Worm (Caenorhabditis elegans) whole organism, L1 larva: ENCODE data around the gene degt-1.

Experiments
- C04F5.9 ChIP-seq: sonication (generic microtip); optimal IDR thresholded peaks from 2 replicates; lab custom pipeline; 2016; ENCODE audit warnings: missing genetic modification characterization, missing compliant biosample characterization
- C16A3.4 ChIP-seq: fragments of 150-350 bp; optimal IDR thresholded peaks from 2 replicates; lab custom pipeline; 2014; ENCODE audit warnings: missing biosample characterization, missing genetic modification characterization
- C34B4.2 ChIP-seq: sonication (generic microtip); optimal IDR thresholded peaks from 2 replicates; lab custom pipeline; 2017; ENCODE audit warnings: mild to moderate bottlenecking, missing genetic modification characterization, missing compliant biosample characterization
- F16B12.6 ChIP-seq: fragments of 150-350 bp; optimal IDR thresholded peaks from 2 replicates; lab custom pipeline; 2014; ENCODE audit warnings: missing biosample characterization, missing genetic modification characterization
- alr-1 ChIP-seq: fragments of 200-800 bp; sonication (Bioruptor generic); optimal IDR thresholded peaks from 2 replicates; lab custom pipeline; 2018; ENCODE audit warnings: borderline replicate concordance, mild to moderate bottlenecking, missing genetic modification characterization, missing compliant biosample characterization
- ama-1 ChIP-seq: fragments of 150-350 bp; optimal IDR thresholded peaks from 2 replicates; lab custom pipeline; 2014
- blmp-1 ChIP-seq: fragments of 150-350 bp; optimal IDR thresholded peaks from 2 replicates; lab custom pipeline; 2014; ENCODE audit warnings: missing biosample characterization, missing genetic modification characterization
- ceh-8 ChIP-seq: fragments of 200-800 bp; sonication (Bioruptor generic); optimal IDR thresholded peaks from 2 replicates; lab custom pipeline; 2018; ENCODE audit warnings: mild to moderate bottlenecking, missing genetic modification characterization, moderate library complexity, missing compliant biosample characterization
- ceh-88 ChIP-seq: fragments of 200-800 bp; sonication (Bioruptor generic); IDR thresholded peaks from 2 replicates; pipeline ENCODE4 v1.3.6; 2022; ENCODE audit warnings: missing genetic modification characterization, missing compliant biosample characterization
- ces-1 ChIP-seq: fragments of 150-350 bp; optimal IDR thresholded peaks from 2 replicates; lab custom pipeline; 2014; ENCODE audit warnings: missing biosample characterization, missing genetic modification reagents, missing genetic modification characterization
- dsc-1 ChIP-seq: sonication (generic microtip); optimal IDR thresholded peaks from 2 replicates; lab custom pipeline; 2016; ENCODE audit warnings: mild to moderate bottlenecking, missing genetic modification characterization, missing compliant biosample characterization
- efl-3 ChIP-seq: fragments of 200-800 bp; sonication (Bioruptor generic); optimal IDR thresholded peaks from 2 replicates; lab custom pipeline; 2018; ENCODE audit warnings: mild to moderate bottlenecking, missing genetic modification characterization, missing compliant biosample characterization
- egl-13 ChIP-seq: sonication (generic microtip); optimal IDR thresholded peaks from 2 replicates; lab custom pipeline; 2016; ENCODE audit warnings: missing genotype, missing genetic modification reagents, missing genetic modification characterization, missing compliant biosample characterization
- egl-27 ChIP-seq, 2 experiments: fragments of 150-350 bp in 1 of 2; sonication (generic microtip); optimal IDR thresholded peaks; 3 replicates each; lab custom pipeline; 2017 to 2018; ENCODE audit warnings: missing biosample characterization in 2 of 2, missing genetic modification characterization in 2 of 2, missing genetic modification reagents in 2 of 2
- elt-2 ChIP-seq: sonication (generic microtip); optimal IDR thresholded peaks from 2 replicates; lab custom pipeline; 2016; ENCODE audit warnings: missing genetic modification characterization, mild to moderate bottlenecking, inconsistent platforms, missing compliant biosample characterization, missing genetic modification reagents
- fkh-10 ChIP-seq: sonication (generic microtip); optimal IDR thresholded peaks from 2 replicates; lab custom pipeline; 2017; ENCODE audit warnings: missing biosample characterization, missing genetic modification reagents, missing genetic modification characterization
- fkh-4 ChIP-seq: sonication (generic microtip); optimal IDR thresholded peaks from 2 replicates; lab custom pipeline; 2016; ENCODE audit warnings: missing compliant biosample characterization, missing genetic modification characterization, borderline replicate concordance
- fkh-8 ChIP-seq: sonication (generic microtip); optimal IDR thresholded peaks from 2 replicates; lab custom pipeline; 2016; ENCODE audit warnings: mild to moderate bottlenecking, missing genetic modification characterization, missing compliant biosample characterization
- grh-1 ChIP-seq: fragments of 200-800 bp; sonication (Bioruptor generic); IDR thresholded peaks from 2 replicates; pipeline ENCODE4 v1.3.6; 2022; ENCODE audit warnings: missing genetic modification reagents, missing genetic modification characterization, missing compliant biosample characterization
- hlh-4 ChIP-seq: sonication (generic microtip); optimal IDR thresholded peaks from 2 replicates; lab custom pipeline; 2016; ENCODE audit warnings: mild to moderate bottlenecking, missing genetic modification characterization, missing compliant biosample characterization
- hpl-2 ChIP-seq: fragments of 150-350 bp; optimal IDR thresholded peaks from 2 replicates; lab custom pipeline; 2014; ENCODE audit warnings: missing biosample characterization, missing genetic modification reagents, missing genetic modification characterization
- irx-1 ChIP-seq: sonication (generic microtip); optimal IDR thresholded peaks from 2 replicates; lab custom pipeline; 2016; ENCODE audit warnings: missing genetic modification characterization, missing compliant biosample characterization
- isw-1 ChIP-seq: fragments of 200-800 bp; sonication (Bioruptor generic); IDR thresholded peaks from 2 replicates; pipeline ENCODE4 v1.3.6; 2022; ENCODE audit warnings: missing genetic modification characterization, missing compliant biosample characterization
- jun-1 ChIP-seq: fragments of 150-350 bp; optimal IDR thresholded peaks from 2 replicates; lab custom pipeline; 2014; ENCODE audit warnings: missing biosample characterization, missing genetic modification reagents, missing genetic modification characterization
- lin-13 ChIP-seq: fragments of 150-350 bp; optimal IDR thresholded peaks from 2 replicates; lab custom pipeline; 2014; ENCODE audit warnings: missing biosample characterization, missing genetic modification reagents, missing genetic modification characterization
- lin-14 ChIP-seq: fragments of 200-800 bp; sonication (Bioruptor generic); optimal IDR thresholded peaks from 2 replicates; lab custom pipeline; 2018; ENCODE audit warnings: mild to moderate bottlenecking, missing genetic modification characterization, moderate library complexity, missing compliant biosample characterization
- lin-15B ChIP-seq: fragments of 150-350 bp; sonication (generic microtip); optimal IDR thresholded peaks from 3 replicates; lab custom pipeline; 2014; ENCODE audit warnings: missing biosample characterization, missing genetic modification characterization
- lin-35 ChIP-seq, 2 experiments: fragments of 150-350 bp; optimal IDR thresholded peaks; 2 replicates each; lab custom pipeline; 2014; ENCODE audit warnings: missing biosample characterization in 2 of 2, missing genetic modification characterization in 2 of 2, missing genetic modification reagents in 2 of 2
- lir-3 ChIP-seq: sonication (generic microtip); optimal IDR thresholded peaks from 2 replicates; lab custom pipeline; 2016; ENCODE audit warnings: mild to moderate bottlenecking, missing genetic modification characterization, moderate library complexity, missing compliant biosample characterization; ENCODE audit not compliant: poor library complexity
- lsy-2 ChIP-seq, 2 experiments: fragments of 150-350 bp; optimal IDR thresholded peaks; 2 replicates each; lab custom pipeline; 2014; ENCODE audit warnings: missing biosample characterization in 2 of 2, missing genetic modification characterization in 2 of 2
- mep-1 ChIP-seq: fragments of 150-350 bp; optimal IDR thresholded peaks from 2 replicates; lab custom pipeline; 2014; ENCODE audit warnings: missing biosample characterization, missing genetic modification characterization
- nhr-19 ChIP-seq: fragments of 200-800 bp; sonication (Bioruptor generic); conservative IDR thresholded peaks from 2 replicates; pipeline ENCODE4 v1.3.6; 2022; ENCODE audit warnings: missing genetic modification characterization, missing compliant biosample characterization
- nhr-20 ChIP-seq: sonication (generic microtip); optimal IDR thresholded peaks from 2 replicates; lab custom pipeline; 2016; ENCODE audit warnings: mild to moderate bottlenecking, missing genetic modification characterization, missing compliant biosample characterization
- nhr-71 ChIP-seq: sonication (generic microtip); optimal IDR thresholded peaks from 2 replicates; lab custom pipeline; 2016; ENCODE audit warnings: mild to moderate bottlenecking, missing genetic modification characterization, moderate library complexity, missing compliant biosample characterization
- nhr-76 ChIP-seq: sonication (generic microtip); optimal IDR thresholded peaks from 2 replicates; lab custom pipeline; 2017; ENCODE audit warnings: missing biosample characterization, missing genetic modification characterization
- nhr-77 ChIP-seq: fragments of 150-350 bp; optimal IDR thresholded peaks from 2 replicates; lab custom pipeline; 2014; ENCODE audit warnings: missing biosample characterization, missing genetic modification characterization
- nhr-84 ChIP-seq: sonication (generic microtip); optimal IDR thresholded peaks from 2 replicates; lab custom pipeline; 2017; ENCODE audit warnings: missing biosample characterization, missing genetic modification characterization
- nhr-85 ChIP-seq: sonication (generic microtip); peaks from one replicate; lab custom pipeline; 2016; ENCODE audit warnings: missing genetic modification characterization, inconsistent platforms, missing compliant biosample characterization
- nhr-90 ChIP-seq: sonication (generic microtip); optimal IDR thresholded peaks from 2 replicates; lab custom pipeline; 2016; ENCODE audit warnings: mild to moderate bottlenecking, missing genetic modification characterization, missing compliant biosample characterization; ENCODE audit not compliant: poor library complexity
- pax-3 ChIP-seq: fragments of 200-800 bp; sonication (Bioruptor generic); optimal IDR thresholded peaks from 2 replicates; lab custom pipeline; 2018; ENCODE audit warnings: mild to moderate bottlenecking, missing genetic modification characterization, moderate library complexity, missing compliant biosample characterization
- pqm-1 ChIP-seq: sonication (generic microtip); optimal IDR thresholded peaks from 3 replicates; lab custom pipeline; 2017; ENCODE audit warnings: missing biosample characterization, missing genetic modification characterization
- rnt-1 ChIP-seq: sonication (generic microtip); optimal IDR thresholded peaks from 2 replicates; lab custom pipeline; 2016; ENCODE audit warnings: mild to moderate bottlenecking, missing genetic modification characterization, moderate library complexity, missing compliant biosample characterization
- snpc-4 ChIP-seq: fragments of 150-350 bp; optimal IDR thresholded peaks from 2 replicates; lab custom pipeline; 2014; ENCODE audit warnings: missing biosample characterization, missing genetic modification characterization
- tbx-2 ChIP-seq: sonication (generic microtip); optimal IDR thresholded peaks from 2 replicates; lab custom pipeline; 2016; ENCODE audit warnings: missing genetic modification characterization, missing compliant biosample characterization
- tlp-1 ChIP-seq: fragments of 150-350 bp; optimal IDR thresholded peaks from 2 replicates; lab custom pipeline; 2014; ENCODE audit warnings: missing biosample characterization, missing genetic modification characterization
- unc-130 ChIP-seq: fragments of 150-350 bp; optimal IDR thresholded peaks from 2 replicates; lab custom pipeline; 2017; ENCODE audit warnings: missing biosample characterization, missing genetic modification characterization, inconsistent platforms
- unc-62 ChIP-seq: fragments of 150-350 bp; optimal IDR thresholded peaks from 2 replicates; lab custom pipeline; 2014; ENCODE audit warnings: missing biosample characterization, missing genetic modification reagents, missing genetic modification characterization
- unc-86 ChIP-seq: sonication (generic microtip); optimal IDR thresholded peaks from 2 replicates; lab custom pipeline; 2016; ENCODE audit warnings: missing genetic modification characterization, missing compliant biosample characterization
- unc-98 ChIP-seq: fragments of 200-800 bp; sonication (Bioruptor generic); IDR thresholded peaks from 2 replicates; pipeline ENCODE4 v1.3.6; 2022; ENCODE audit warnings: missing genetic modification characterization, missing compliant biosample characterization
- vab-15 ChIP-seq: sonication (generic microtip); optimal IDR thresholded peaks from 2 replicates; lab custom pipeline; 2017; ENCODE audit warnings: missing genotype, mild to moderate bottlenecking, missing genetic modification characterization, missing compliant biosample characterization
- xbp-1 ChIP-seq: sonication (generic microtip); optimal IDR thresholded peaks from 2 replicates; lab custom pipeline; 2016; ENCODE audit warnings: missing genetic modification characterization, missing compliant biosample characterization
- zip-4 ChIP-seq: fragments of 200-800 bp; sonication (Bioruptor generic); optimal IDR thresholded peaks from 2 replicates; lab custom pipeline; 2018; ENCODE audit warnings: mild to moderate bottlenecking, missing genetic modification characterization, moderate library complexity, missing compliant biosample characterization
- ztf-11 ChIP-seq, 2 experiments: sonication (generic microtip); optimal IDR thresholded peaks; 2 replicates each; lab custom pipeline; 2016 to 2017; ENCODE audit warnings: missing genetic modification characterization in 2 of 2, missing biosample characterization in 1 of 2, missing compliant biosample characterization in 1 of 2

Gene degt-1

ce11 chrV:10536808-10537207 lies 3.3 kb upstream of the degt-1 start (continued):
- TF ChIP-seq efl-3 (no peak), zip-4 (peak; percentile 74), irx-1 (peak; percentile 89), nhr-19 (GFP tag; lab: Robert Waterston, UW) (peak; percentile 94), pqm-1 (tag; lab: Kevin White, UChicago) (no peak), lin-15B (peak; percentile 79), C34B4.2 (tag; lab: Kevin White, UChicago) (no peak), nhr-77 (tag; lab: Kevin White, UChicago) (peak; percentile 90), nhr-84 (no peak), rnt-1 (tag; lab: Kevin White, UChicago) (peak; percentile 96), lin-14 (GFP tag; lab: Kevin White, UChicago) (peak; percentile 99), tlp-1 (no peak), egl-27 (tag; optimal IDR thresholded peaks at IDR 0.05; lab: Kevin White, UChicago) (peak in 1 of 2 experiments; percentile 40), snpc-4 (tag; lab: Kevin White, UChicago) (peak; percentile 88), C16A3.4 (peak; percentile 96), mep-1 (tag; lab: Kevin White, UChicago) (peak; percentile 99), jun-1 (tag; lab: Kevin White, UChicago) (peak; percentile 83), ceh-88 (peak; percentile 84), lsy-2 (tag; optimal IDR thresholded peaks at IDR 0.05; lab: Kevin White, UChicago) (peak; percentile 93 to 95), lin-35 (GFP tag; optimal IDR thresholded peaks at IDR 0.05; lab: Kevin White, UChicago) (peak; percentile 97 to 98), ztf-11 (tag; optimal IDR thresholded peaks at IDR 0.05; lab: Kevin White, UChicago) (peak in 1 of 2 experiments; percentile 80), isw-1 (peak; percentile 88), lir-3 (tag; lab: Kevin White, UChicago) (peak; percentile 86), blmp-1 (peak; percentile 92), fkh-4 (tag; lab: Kevin White, UChicago) (peak; percentile 71), ces-1 (GFP tag; lab: Kevin White, UChicago) (peak; percentile 43), unc-62 (GFP tag; lab: Kevin White, UChicago) (no peak), C04F5.9 (tag; lab: Kevin White, UChicago) (peak; percentile 69), F16B12.6 (tag; lab: Kevin White, UChicago) (peak; percentile 57), vab-15 (peak; percentile 42), pax-3 (tag; lab: Kevin White, UChicago) (peak; percentile 79), hlh-4 (tag; lab: Kevin White, UChicago) (no peak), ama-1 (lab: Kevin White, UChicago) (peak; percentile 84), ceh-8 (GFP tag; lab: Kevin White, UChicago) (peak; percentile 82), tbx-2 (tag; lab: Kevin White, UChicago) (peak; percentile 95), lin-13 (GFP tag; lab: Kevin White, UChicago) (peak; percentile 80), fkh-8 (peak; percentile 91), nhr-90 (tag; lab: Kevin White, UChicago) (peak; percentile 93), nhr-76 (tag; lab: Kevin White, UChicago) (no peak), egl-13 (tag; lab: Kevin White, UChicago) (peak; percentile 78), hpl-2 (no peak), nhr-85 (peak; percentile 97), unc-86 (tag; lab: Kevin White, UChicago) (peak; percentile 89), alr-1 (tag; lab: Kevin White, UChicago) (no peak), grh-1 (GFP tag; lab: Robert Waterston, UW) (peak; percentile 92), dsc-1 (tag; lab: Kevin White, UChicago) (peak; percentile 92), nhr-20 (tag; lab: Kevin White, UChicago) (peak; percentile 95), unc-98 (GFP tag; lab: Robert Waterston, UW) (no peak), xbp-1 (tag; lab: Kevin White, UChicago) (peak; percentile 94), fkh-10 (GFP tag; lab: Kevin White, UChicago) (peak; percentile 84), unc-130 (tag; lab: Kevin White, UChicago) (peak; percentile 84), nhr-71 (tag; lab: Kevin White, UChicago) (peak; percentile 96), elt-2 (tag; lab: Kevin White, UChicago) (peak; percentile 62)
